Worm (Caenorhabditis elegans): Measurements from ENCODE around the gene R12B2.7.

R12B2.7 gene

ce11 chrIII:5853240-5853639, 38.4 kb downstream of the R12B2.7 start, which contains the start of gene ddx-23 (continued):
- TF ChIP-seq hmg-20 (GFP tag; IDR thresholded peaks at IDR 0.05) (no peak), B0261.1 (tag; optimal IDR thresholded peaks at IDR 0.05) (no peak), snpc-1.3 (tag; optimal IDR thresholded peaks at IDR 0.05; ENCODE audit: insufficient read depth) (no peak), hsf-1 (GFP tag; IDR thresholded peaks at IDR 0.05) (no peak; the same call in 1 of the 2 replicates), snpc-1.1 (tag; optimal IDR thresholded peaks at IDR 0.05; ENCODE audit: insufficient read depth) (no peak), ceh-58 (GFP tag; IDR thresholded peaks at IDR 0.05) (no peak), ztf-25 (GFP tag; IDR thresholded peaks at IDR 0.05) (no peak), nhr-120 (GFP tag; IDR thresholded peaks at IDR 0.05) (no peak), nhr-90 (tag; optimal IDR thresholded peaks at IDR 0.05) (peak; percentile 27), madf-6 (GFP tag; IDR thresholded peaks at IDR 0.05) (peak; percentile 68), tbx-9 (tag; optimal IDR thresholded peaks at IDR 0.05; ENCODE audit: borderline replicate concordance) (no peak), F57C9.4 (tag; optimal IDR thresholded peaks at IDR 0.05) (no peak), nfya-2 (GFP tag; IDR thresholded peaks at IDR 0.05) (no peak), somi-1 (GFP tag; optimal IDR thresholded peaks at IDR 0.05) (no peak), sdz-38 (tag; optimal IDR thresholded peaks at IDR 0.05) (no peak), K12H6.12 (tag; optimal IDR thresholded peaks at IDR 0.05) (no peak), ztf-28 (GFP tag; IDR thresholded peaks at IDR 0.05) (no peak), chd-7 (tag; optimal IDR thresholded peaks at IDR 0.05) (no peak), athp-1 (tag; optimal IDR thresholded peaks at IDR 0.05) (peak; percentile 19), hmg-1.2 (GFP tag; IDR thresholded peaks at IDR 0.05) (no peak), nfya-1 (tag; optimal IDR thresholded peaks at IDR 0.05; ENCODE audit: borderline replicate concordance, insufficient read depth) (no peak), dox-1 (GFP tag; IDR thresholded peaks at IDR 0.05) (no peak), egl-18 (GFP tag; IDR thresholded peaks at IDR 0.05) (no peak), pbrm-1 (GFP tag; IDR thresholded peaks at IDR 0.05) (0 out of 2 replicates have a peak, but pooled peaks have one; percentile 37), C06A6.2 (GFP tag; conservative IDR thresholded peaks at IDR 0.05) (no peak), bed-1 (GFP tag; IDR thresholded peaks at IDR 0.05) (peak; percentile 29; the same call in 1 of the 2 replicates), F33H1.4 (GFP tag; IDR thresholded peaks at IDR 0.05) (peak; percentile 43; the same call in 1 of the 2 replicates), ama-1 (optimal IDR thresholded peaks at IDR 0.05) (peak; percentile 23), ama-1 (GFP tag; optimal IDR thresholded peaks at IDR 0.05) (peak; percentile 14 to 53), F55B11.4 (tag; optimal IDR thresholded peaks at IDR 0.05; ENCODE audit: borderline replicate concordance, insufficient read depth) (no peak), ceh-79 (tag; optimal IDR thresholded peaks at IDR 0.05) (peak; percentile 39), hrde-1 (tag; optimal IDR thresholded peaks at IDR 0.05; ENCODE audit: borderline replicate concordance) (peak; percentile 6)

- TF ChIP-seq lin-54 (GFP tag; optimal IDR thresholded peaks at IDR 0.05) (peak; percentile 91), madf-6 (GFP tag; IDR thresholded peaks at IDR 0.05) (peak; percentile 62; the same call in 1 of the 2 replicates), zfh-2 (GFP tag; conservative IDR thresholded peaks at IDR 0.05) (no peak), ceh-40 (GFP tag; IDR thresholded peaks at IDR 0.05) (no peak), ztf-25 (GFP tag; IDR thresholded peaks at IDR 0.05) (no peak), F33H1.4 (GFP tag; IDR thresholded peaks at IDR 0.05) (peak; percentile 93), nfyb-1 (GFP tag; IDR thresholded peaks at IDR 0.05) (peak; percentile 20; the same call in 1 of the 2 replicates), lsy-27 (tag; optimal IDR thresholded peaks at IDR 0.05; ENCODE audit: borderline replicate concordance, insufficient read depth) (no peak), ceh-91 (GFP tag; IDR thresholded peaks at IDR 0.05) (peak; percentile 44; the same call in 1 of the 2 replicates), pha-4 (tag; optimal IDR thresholded peaks at IDR 0.05) (peak; percentile 94), pbrm-1 (GFP tag; IDR thresholded peaks at IDR 0.05) (peak; percentile 64; the same call in 1 of the 2 replicates), madf-10 (tag; optimal IDR thresholded peaks at IDR 0.05) (peak; percentile 2), hsf-1 (GFP tag; IDR thresholded peaks at IDR 0.05) (peak; percentile 77), madf-8 (GFP tag; conservative IDR thresholded peaks at IDR 0.05) (no peak), akir-1 (GFP tag; optimal IDR thresholded peaks at IDR 0.05) (no peak), lsl-1 (GFP tag; optimal IDR thresholded peaks at IDR 0.05) (peak; percentile 55), lin-40 (tag; optimal IDR thresholded peaks at IDR 0.05) (peak; percentile 31), rcor-1 (GFP tag; IDR thresholded peaks at IDR 0.05) (no peak), efl-1 (GFP tag; optimal IDR thresholded peaks at IDR 0.05) (peak; percentile 70), dpl-1 (GFP tag; optimal IDR thresholded peaks at IDR 0.05) (peak; percentile 81), K12H6.12 (tag; optimal IDR thresholded peaks at IDR 0.05) (peak; percentile 37)
These were observed 40.9 kb downstream of the R12B2.7 start, which contains the start of the genes cct-6 and alh-9 for ce11 chrIII:5855637-5856179. Gene cct-6 (minus strand): TSS chrIII:5855687. Gene alh-9 (plus strand): TSS chrIII:5856018.

Data from whole organism, young adult.